Worm (Caenorhabditis elegans) whole organism, young adult: Measurements from ENCODE around the gene srh-2.

Experiments
- B0019.2 ChIP-seq: fragments of 200-800 bp; sonication (Bioruptor generic); conservative IDR thresholded peaks from 2 replicates; pipeline ENCODE4 v1.3.6; 2022; ENCODE audit warnings: missing genetic modification reagents, missing genetic modification characterization, missing compliant biosample characterization
- C17E4.6 ChIP-seq: fragments of 200-800 bp; sonication (Bioruptor generic); IDR thresholded peaks from 2 replicates; pipeline ENCODE4 v1.3.6; 2022; ENCODE audit warnings: missing genetic modification reagents, missing genetic modification characterization, missing compliant biosample characterization
- F57C9.4 ChIP-seq: sonication (generic microtip); optimal IDR thresholded peaks from 2 replicates; lab custom pipeline; 2017; ENCODE audit warnings: mild to moderate bottlenecking, missing genetic modification characterization, missing compliant biosample characterization
- Y56A3A.18 ChIP-seq: fragments of 200-800 bp; sonication (Bioruptor generic); IDR thresholded peaks from 2 replicates; pipeline ENCODE4 v1.3.6; 2022; ENCODE audit warnings: missing genetic modification reagents, missing genetic modification characterization, missing compliant biosample characterization
- Y95B8A.8 ChIP-seq: fragments of 200-800 bp; sonication (Bioruptor generic); IDR thresholded peaks from 2 replicates; pipeline ENCODE4 v1.3.6; 2022; ENCODE audit warnings: missing genetic modification reagents, missing genetic modification characterization, missing compliant biosample characterization
- attf-3 ChIP-seq: fragments of 200-800 bp; sonication (Bioruptor generic); conservative IDR thresholded peaks from 2 replicates; pipeline ENCODE4 v1.3.6; 2022; ENCODE audit warnings: missing genetic modification reagents, missing genetic modification characterization, missing compliant biosample characterization
- attf-6 ChIP-seq: fragments of 200-800 bp; sonication (Bioruptor generic); IDR thresholded peaks from 2 replicates; pipeline ENCODE4 v1.3.6; 2022; ENCODE audit warnings: missing genetic modification reagents, missing genetic modification characterization, missing compliant biosample characterization
- bed-1 ChIP-seq: fragments of 200-800 bp; sonication (Bioruptor generic); IDR thresholded peaks from 2 replicates; pipeline ENCODE4 v1.3.6; 2022; ENCODE audit warnings: missing genetic modification reagents, missing genetic modification characterization, missing compliant biosample characterization
- bed-2 ChIP-seq: fragments of 200-800 bp; sonication (Bioruptor generic); IDR thresholded peaks from 2 replicates; pipeline ENCODE4 v1.3.6; 2022; ENCODE audit warnings: missing genetic modification reagents, missing genetic modification characterization, missing compliant biosample characterization
- cebp-1 ChIP-seq, 2 experiments: fragments of 200-800 bp in 1 of 2; sonication (Bioruptor generic) in 1 of 2; sonication (generic microtip) in 1 of 2; IDR thresholded peaks in 1 of 2; optimal IDR thresholded peaks in 1 of 2; 2 replicates each; pipeline versions ENCODE4 v1.3.6 to Lab custom; 2017 to 2022; ENCODE audit warnings: missing compliant biosample characterization in 2 of 2, missing genetic modification characterization in 2 of 2, mild to moderate bottlenecking in 1 of 2, missing genetic modification reagents in 1 of 2, moderate library complexity in 1 of 2
- ceh-40 ChIP-seq: fragments of 200-800 bp; sonication (Bioruptor generic); IDR thresholded peaks from 2 replicates; pipeline ENCODE4 v1.3.6; 2022; ENCODE audit warnings: missing genetic modification characterization, missing compliant biosample characterization
- die-1 ChIP-seq: sonication (generic microtip); optimal IDR thresholded peaks from 2 replicates; lab custom pipeline; 2016; ENCODE audit warnings: missing genotype, mild to moderate bottlenecking, missing genetic modification characterization, missing compliant biosample characterization
- lag-1 ChIP-seq: fragments of 200-800 bp; sonication (Bioruptor generic); IDR thresholded peaks from 2 replicates; pipeline ENCODE4 v1.3.6; 2022; ENCODE audit warnings: missing genetic modification reagents, missing genetic modification characterization, missing compliant biosample characterization
- let-607 ChIP-seq, 2 experiments: fragments of 200-800 bp in 1 of 2; sonication (Bioruptor generic) in 1 of 2; sonication (generic microtip) in 1 of 2; optimal IDR thresholded peaks; 2 replicates each; lab custom pipeline; 2016 to 2018; ENCODE audit warnings: mild to moderate bottlenecking in 2 of 2, missing compliant biosample characterization in 2 of 2, missing genetic modification characterization in 2 of 2, moderate library complexity in 2 of 2, missing genotype in 1 of 2
- lsy-27 ChIP-seq: sonication (generic microtip); optimal IDR thresholded peaks from 2 replicates; lab custom pipeline; 2017; ENCODE audit warnings: missing genetic modification characterization, mild to moderate bottlenecking, missing compliant biosample characterization, antibody characterized with exemption, missing genotype, borderline replicate concordance; ENCODE audit not compliant: insufficient read depth
- madf-8 ChIP-seq: fragments of 200-800 bp; sonication (Bioruptor generic); conservative IDR thresholded peaks from 2 replicates; pipeline ENCODE4 v1.3.6; 2022; ENCODE audit warnings: missing genetic modification reagents, missing genetic modification characterization, missing compliant biosample characterization
- mel-28 ChIP-seq: sonication (generic microtip); optimal IDR thresholded peaks from 2 replicates; lab custom pipeline; 2016; ENCODE audit warnings: borderline replicate concordance, mild to moderate bottlenecking, missing genetic modification characterization, missing compliant biosample characterization
- mes-4 ChIP-seq: sonication (generic microtip); optimal IDR thresholded peaks from 2 replicates; lab custom pipeline; 2016; ENCODE audit warnings: missing genotype, missing genetic modification characterization, missing compliant biosample characterization
- mxl-1 ChIP-seq: sonication (generic microtip); optimal IDR thresholded peaks from 2 replicates; lab custom pipeline; 2016; ENCODE audit warnings: missing genetic modification characterization, missing compliant biosample characterization
- nhr-27 ChIP-seq: fragments of 200-800 bp; sonication (Bioruptor generic); optimal IDR thresholded peaks from 2 replicates; lab custom pipeline; 2018; ENCODE audit warnings: mild to moderate bottlenecking, missing genetic modification characterization, moderate library complexity, missing compliant biosample characterization
- nhr-90 ChIP-seq: sonication (generic microtip); optimal IDR thresholded peaks from 2 replicates; lab custom pipeline; 2016; ENCODE audit warnings: missing genotype, mild to moderate bottlenecking, missing genetic modification characterization, missing compliant biosample characterization
- pha-4 ChIP-seq: fragments of 150-350 bp; sonication (generic microtip); optimal IDR thresholded peaks from 2 replicates; lab custom pipeline; 2014; ENCODE audit warnings: missing biosample characterization, missing genetic modification reagents, missing genetic modification characterization
- rec-8 ChIP-seq, 2 experiments: sonication (generic microtip); optimal IDR thresholded peaks; 2 replicates each; lab custom pipeline; 2016; ENCODE audit warnings: mild to moderate bottlenecking in 2 of 2, missing genetic modification characterization in 2 of 2, missing genetic modification reagents in 2 of 2, missing genotype in 2 of 2, missing biosample characterization in 1 of 2, missing compliant biosample characterization in 1 of 2, moderate library complexity in 1 of 2
- rpc-1 ChIP-seq, 2 experiments: fragments of 150-350 bp in 1 of 2; sonication (generic microtip) in 1 of 2; optimal IDR thresholded peaks; 2 replicates each; lab custom pipeline; 2014 to 2018; ENCODE audit warnings: missing biosample characterization in 1 of 2, missing genetic modification characterization in 1 of 2, missing genetic modification reagents in 1 of 2, missing genotype in 1 of 2
- snpc-1.1 ChIP-seq: sonication (generic microtip); optimal IDR thresholded peaks from 2 replicates; lab custom pipeline; 2017; ENCODE audit warnings: missing genetic modification characterization, mild to moderate bottlenecking, missing compliant biosample characterization, antibody characterized with exemption, moderate library complexity, missing genotype, missing genetic modification reagents; ENCODE audit not compliant: insufficient read depth
- tlf-1 ChIP-seq: fragments of 200-800 bp; sonication (Bioruptor generic); optimal IDR thresholded peaks from 2 replicates; lab custom pipeline; 2018; ENCODE audit warnings: mild to moderate bottlenecking, missing genetic modification characterization, missing compliant biosample characterization
- unc-62 ChIP-seq: fragments of 150-350 bp; optimal IDR thresholded peaks from 2 replicates; lab custom pipeline; 2014; ENCODE audit warnings: missing biosample characterization, missing genetic modification reagents, missing genetic modification characterization
- xnd-1 ChIP-seq: sonication (generic microtip); optimal IDR thresholded peaks from 2 replicates; lab custom pipeline; 2016; ENCODE audit warnings: missing genotype, missing genetic modification reagents, missing genetic modification characterization, missing compliant biosample characterization
- ztf-18 ChIP-seq: sonication (generic microtip); optimal IDR thresholded peaks from 2 replicates; lab custom pipeline; 2016; ENCODE audit warnings: missing genotype, mild to moderate bottlenecking, missing genetic modification characterization, missing compliant biosample characterization
- ztf-26 ChIP-seq: sonication (generic microtip); optimal IDR thresholded peaks from 2 replicates; lab custom pipeline; 2017; ENCODE audit warnings: missing genetic modification characterization, missing compliant biosample characterization
- ztf-28 ChIP-seq: fragments of 200-800 bp; sonication (Bioruptor generic); IDR thresholded peaks from 2 replicates; pipeline ENCODE4 v1.3.6; 2022; ENCODE audit warnings: missing genetic modification reagents, missing genetic modification characterization, missing compliant biosample characterization
- ztf-3 ChIP-seq: fragments of 200-800 bp; sonication (Bioruptor generic); optimal IDR thresholded peaks from 2 replicates; lab custom pipeline; 2018; ENCODE audit warnings: mild to moderate bottlenecking, missing genetic modification characterization, missing compliant biosample characterization

Gene srh-2

DNA sequence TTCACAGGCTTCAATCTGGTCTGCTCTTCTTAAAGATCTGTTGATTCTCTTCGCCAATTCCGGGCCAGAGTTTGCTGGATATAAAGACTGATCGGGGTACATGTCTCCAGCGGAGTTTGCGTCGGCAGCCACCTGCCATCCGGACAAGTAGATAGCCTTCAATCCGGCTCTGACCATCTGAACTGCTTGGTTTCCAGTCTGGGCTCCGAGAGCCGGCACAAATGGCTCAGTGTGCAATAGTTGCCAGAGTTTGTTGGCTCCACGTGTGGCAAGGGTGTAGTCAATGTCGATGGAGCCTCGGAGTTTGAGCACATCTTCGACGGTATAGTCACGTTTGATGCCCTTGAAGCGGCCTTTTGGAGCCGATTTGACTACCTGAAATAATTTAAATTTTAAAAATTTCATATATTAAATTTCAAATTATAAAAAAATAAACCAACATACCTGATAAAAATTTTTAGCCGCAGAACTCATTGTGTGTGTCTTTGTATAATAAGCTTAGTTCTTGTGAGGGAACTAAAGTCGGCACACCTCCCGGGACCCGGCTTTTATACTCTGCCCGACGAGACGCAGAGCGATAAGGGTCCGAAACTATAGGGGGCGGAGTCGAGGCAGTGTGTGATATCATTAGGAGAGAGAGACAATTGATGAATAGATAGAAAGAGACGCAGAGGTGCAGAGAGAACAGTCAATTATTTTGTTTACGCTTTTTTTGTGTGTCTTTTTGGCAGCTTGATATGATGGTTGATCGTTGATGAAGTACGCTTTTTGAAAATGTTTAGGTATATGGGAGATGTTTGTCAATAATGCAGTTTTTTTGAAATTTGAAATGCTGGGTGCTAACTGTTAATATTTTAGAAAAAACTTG lies at the start of gene srh-2, which contains the start of gene icl-1 (continued):
- TF ChIP-seq F57C9.4 (tag; lab: Kevin White, UChicago): no peak
- TF ChIP-seq ztf-28 (GFP tag; lab: Robert Waterston, UW): 0 out of 2 replicates have a peak, but pooled peaks have one; percentile 46
- TF ChIP-seq Y95B8A.8 (GFP tag; lab: Robert Waterston, UW): peak; percentile 11; the same call in 1 of the 2 replicates
- TF ChIP-seq ztf-26 (tag; lab: Kevin White, UChicago): peak; percentile 72
- TF ChIP-seq B0019.2: 0 out of 2 replicates have a peak, but pooled peaks have one; percentile 3
- TF ChIP-seq lag-1 (GFP tag; lab: Robert Waterston, UW): 0 out of 2 replicates have a peak, but pooled peaks have one; percentile 45
- no peak for TF ChIP-seq ceh-40 (GFP tag; lab: Robert Waterston, UW)
- no peak for TF ChIP-seq let-607 (tag; optimal IDR thresholded peaks at IDR 0.05; lab: Kevin White, UChicago)
- no peak for TF ChIP-seq mxl-1 (tag; lab: Kevin White, UChicago)
- TF ChIP-seq bed-1: no peak
- no peak for TF ChIP-seq nhr-90 (tag; lab: Kevin White, UChicago)
- no peak for TF ChIP-seq die-1 (tag; lab: Kevin White, UChicago)
- TF ChIP-seq Y56A3A.18 (GFP tag; lab: Robert Waterston, UW): no peak; the same call in 1 of the 2 replicates
- TF ChIP-seq rpc-1 (optimal IDR thresholded peaks at IDR 0.05; lab: Kevin White, UChicago): no peak
- TF ChIP-seq rpc-1 (tag; optimal IDR thresholded peaks at IDR 0.05; lab: Kevin White, UChicago): no peak
- no peak; the same call in 1 of the 2 replicates for TF ChIP-seq cebp-1 (GFP tag; IDR thresholded peaks at IDR 0.05; lab: Robert Waterston, UW)
- TF ChIP-seq cebp-1 (tag; optimal IDR thresholded peaks at IDR 0.05; lab: Kevin White, UChicago): peak; percentile 70
- TF ChIP-seq lsy-27 (tag; lab: Kevin White, UChicago): no peak
- no peak for TF ChIP-seq nhr-27 (tag; lab: Kevin White, UChicago)
- no peak for TF ChIP-seq attf-3
- no peak for TF ChIP-seq mes-4 (tag; lab: Kevin White, UChicago)
- no peak for TF ChIP-seq bed-2 (GFP tag; lab: Robert Waterston, UW)
- no peak for TF ChIP-seq unc-62 (GFP tag; lab: Kevin White, UChicago)
- no peak for TF ChIP-seq snpc-1.1 (tag; lab: Kevin White, UChicago)
- no peak for TF ChIP-seq ztf-18 (tag; lab: Kevin White, UChicago)
- TF ChIP-seq ztf-3 (GFP tag; lab: Kevin White, UChicago): peak; percentile 4
- no peak for TF ChIP-seq mel-28 (tag; lab: Kevin White, UChicago)
- TF ChIP-seq xnd-1 (tag; lab: Kevin White, UChicago): no peak
- no peak for TF ChIP-seq madf-8 (GFP tag; lab: Robert Waterston, UW)
- TF ChIP-seq rec-8 (tag; optimal IDR thresholded peaks at IDR 0.05; lab: Kevin White, UChicago): peak in 1 of 2 experiments; percentile 41
- peak; percentile 60 for TF ChIP-seq pha-4
- TF ChIP-seq C17E4.6: no peak
- TF ChIP-seq tlf-1 (GFP tag; lab: Kevin White, UChicago): peak; percentile 21
- TF ChIP-seq, all 124 proteins: peak for 45

DNA sequence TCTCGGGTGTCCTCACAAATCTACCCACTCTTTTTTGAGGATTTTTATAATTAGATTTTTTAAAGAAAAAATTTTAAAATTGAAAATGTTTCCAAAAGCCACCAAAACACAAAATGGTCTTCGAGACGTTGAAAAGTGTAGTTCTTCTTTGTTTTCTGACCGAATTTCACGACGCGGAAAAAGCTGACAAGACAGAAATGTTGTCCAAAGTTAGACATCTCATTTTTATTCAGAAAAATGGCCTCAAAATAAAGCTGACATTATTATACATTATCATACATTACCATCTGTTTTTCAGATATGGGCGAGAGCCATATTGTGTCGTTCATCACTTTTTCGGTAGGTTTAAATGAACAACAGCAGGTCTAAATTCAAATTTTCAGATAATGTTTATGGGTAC lies 48.4 kb upstream of the srh-2 start, which contains the start of gene srx-22:
Gene srx-22 (plus strand): TSS at position 301 of the 400 bp plus-strand sequence.
- TF ChIP-seq attf-6 (GFP tag; lab: Robert Waterston, UW): no peak
- TF ChIP-seq, all 124 proteins: peak for 0
